Worm (Caenorhabditis elegans) whole organism, young adult: Measurements from ENCODE around the gene ifb-1.

ENCODE experiments used
- F10E7.11 ChIP-seq: sonication (generic microtip); optimal IDR thresholded peaks from 2 replicates; lab custom pipeline; 2017; ENCODE audit warnings: mild to moderate bottlenecking, missing genetic modification characterization, moderate library complexity, missing compliant biosample characterization
- F22D6.2 ChIP-seq: sonication (generic microtip); optimal IDR thresholded peaks from 2 replicates; lab custom pipeline; 2016; ENCODE audit warnings: mild to moderate bottlenecking, missing genetic modification characterization, missing compliant biosample characterization
- F52B5.7 ChIP-seq: sonication (generic microtip); optimal IDR thresholded peaks from 2 replicates; lab custom pipeline; 2016; ENCODE audit warnings: mild to moderate bottlenecking, missing genetic modification characterization, missing compliant biosample characterization
- F55B11.4 ChIP-seq: sonication (generic microtip); optimal IDR thresholded peaks from 2 replicates; lab custom pipeline; 2016; ENCODE audit warnings: missing compliant biosample characterization, missing genetic modification characterization, borderline replicate concordance; ENCODE audit not compliant: insufficient read depth
- F57A8.1 ChIP-seq: fragments of 200-800 bp; sonication (Bioruptor generic); optimal IDR thresholded peaks from 2 replicates; lab custom pipeline; 2018; ENCODE audit warnings: mild to moderate bottlenecking, missing genetic modification characterization, moderate library complexity, missing compliant biosample characterization
- T26A5.8 ChIP-seq: sonication (generic microtip); optimal IDR thresholded peaks from 2 replicates; lab custom pipeline; 2016; ENCODE audit warnings: missing genetic modification characterization, missing compliant biosample characterization
- Y53F4B.3 ChIP-seq: fragments of 200-800 bp; sonication (Bioruptor generic); IDR thresholded peaks from 2 replicates; pipeline ENCODE4 v1.3.6; 2022; ENCODE audit warnings: missing genetic modification reagents, missing genetic modification characterization, missing compliant biosample characterization
- Y56A3A.18 ChIP-seq: fragments of 200-800 bp; sonication (Bioruptor generic); IDR thresholded peaks from 2 replicates; pipeline ENCODE4 v1.3.6; 2022; ENCODE audit warnings: missing genetic modification reagents, missing genetic modification characterization, missing compliant biosample characterization
- Y67H2A.10 ChIP-seq: fragments of 200-800 bp; sonication (Bioruptor generic); conservative IDR thresholded peaks from 2 replicates; pipeline ENCODE4 v1.3.6; 2022; ENCODE audit warnings: missing genetic modification reagents, missing genetic modification characterization, missing compliant biosample characterization
- ZK185.1 ChIP-seq: sonication (generic microtip); optimal IDR thresholded peaks from 2 replicates; lab custom pipeline; 2016; ENCODE audit warnings: mild to moderate bottlenecking, missing genetic modification characterization, missing compliant biosample characterization; ENCODE audit not compliant: poor library complexity, severe bottlenecking
- aptf-3 ChIP-seq: fragments of 200-800 bp; sonication (Bioruptor generic); IDR thresholded peaks from 2 replicates; pipeline ENCODE4 v1.3.6; 2022; ENCODE audit warnings: missing genetic modification characterization, missing compliant biosample characterization
- ceh-79 ChIP-seq: sonication (generic microtip); optimal IDR thresholded peaks from 2 replicates; lab custom pipeline; 2017; ENCODE audit warnings: mild to moderate bottlenecking, missing genetic modification characterization, missing compliant biosample characterization
- chd-7 ChIP-seq: sonication (generic microtip); optimal IDR thresholded peaks from 2 replicates; lab custom pipeline; 2016; ENCODE audit warnings: mild to moderate bottlenecking, missing genetic modification characterization, moderate library complexity, missing compliant biosample characterization
- die-1 ChIP-seq: sonication (generic microtip); optimal IDR thresholded peaks from 2 replicates; lab custom pipeline; 2016; ENCODE audit warnings: missing genotype, mild to moderate bottlenecking, missing genetic modification characterization, missing compliant biosample characterization
- egl-18 ChIP-seq: fragments of 200-800 bp; sonication (Bioruptor generic); IDR thresholded peaks from 2 replicates; pipeline ENCODE4 v1.3.6; 2022; ENCODE audit warnings: missing genetic modification reagents, missing genetic modification characterization, missing compliant biosample characterization
- fkh-3 ChIP-seq: sonication (generic microtip); optimal IDR thresholded peaks from 2 replicates; lab custom pipeline; 2016; ENCODE audit warnings: mild to moderate bottlenecking, missing genetic modification characterization, missing compliant biosample characterization
- hmg-1.2 ChIP-seq: fragments of 200-800 bp; sonication (Bioruptor generic); IDR thresholded peaks from 2 replicates; pipeline ENCODE4 v1.3.6; 2022; ENCODE audit warnings: missing genetic modification reagents, missing genetic modification characterization, missing compliant biosample characterization
- hrde-1 ChIP-seq: sonication (generic microtip); optimal IDR thresholded peaks from 2 replicates; lab custom pipeline; 2016; ENCODE audit warnings: missing genetic modification characterization, mild to moderate bottlenecking, missing compliant biosample characterization, moderate library complexity, missing genotype, missing genetic modification reagents, borderline replicate concordance
- let-526 ChIP-seq: fragments of 200-800 bp; sonication (Bioruptor generic); IDR thresholded peaks from 2 replicates; pipeline ENCODE4 v1.3.6; 2022; ENCODE audit warnings: missing genetic modification reagents, missing genetic modification characterization, missing compliant biosample characterization
- lin-35 ChIP-seq, 3 experiments: fragments of 150-350 bp in 2 of 3; sonication (generic microtip) in 1 of 3; optimal IDR thresholded peaks; 2 replicates each; lab custom pipeline; 2014 to 2018; ENCODE audit warnings: missing biosample characterization in 3 of 3, missing genetic modification characterization in 3 of 3, missing genetic modification reagents in 3 of 3
- lin-40 ChIP-seq: sonication (generic microtip); optimal IDR thresholded peaks from 2 replicates; lab custom pipeline; 2016; ENCODE audit warnings: missing genetic modification characterization, mild to moderate bottlenecking, missing compliant biosample characterization, missing genotype, missing genetic modification reagents
- lin-54 ChIP-seq: fragments of 200-800 bp; sonication (Bioruptor generic); optimal IDR thresholded peaks from 2 replicates; lab custom pipeline; 2018; ENCODE audit warnings: mild to moderate bottlenecking, missing genetic modification characterization, missing compliant biosample characterization
- madf-3 ChIP-seq: fragments of 200-800 bp; sonication (Bioruptor generic); IDR thresholded peaks from 2 replicates; pipeline ENCODE4 v1.3.6; 2022; ENCODE audit warnings: missing genetic modification reagents, missing genetic modification characterization, missing compliant biosample characterization
- madf-8 ChIP-seq: fragments of 200-800 bp; sonication (Bioruptor generic); conservative IDR thresholded peaks from 2 replicates; pipeline ENCODE4 v1.3.6; 2022; ENCODE audit warnings: missing genetic modification reagents, missing genetic modification characterization, missing compliant biosample characterization
- mel-28 ChIP-seq: sonication (generic microtip); optimal IDR thresholded peaks from 2 replicates; lab custom pipeline; 2016; ENCODE audit warnings: borderline replicate concordance, mild to moderate bottlenecking, missing genetic modification characterization, missing compliant biosample characterization
- nfya-1 ChIP-seq: sonication (generic microtip); optimal IDR thresholded peaks from 2 replicates; lab custom pipeline; 2017; ENCODE audit warnings: antibody characterized with exemption, missing compliant biosample characterization, missing genetic modification characterization, borderline replicate concordance; ENCODE audit not compliant: insufficient read depth
- nfya-2 ChIP-seq: fragments of 200-800 bp; sonication (Bioruptor generic); IDR thresholded peaks from 2 replicates; pipeline ENCODE4 v1.3.6; 2022; ENCODE audit warnings: missing genetic modification reagents, missing genetic modification characterization, missing compliant biosample characterization
- nhr-120 ChIP-seq: fragments of 200-800 bp; sonication (Bioruptor generic); IDR thresholded peaks from 2 replicates; pipeline ENCODE4 v1.3.6; 2022; ENCODE audit warnings: missing genetic modification characterization, missing compliant biosample characterization
- rpc-1 ChIP-seq, 2 experiments: fragments of 150-350 bp in 1 of 2; sonication (generic microtip) in 1 of 2; optimal IDR thresholded peaks; 2 replicates each; lab custom pipeline; 2014 to 2018; ENCODE audit warnings: missing biosample characterization in 1 of 2, missing genetic modification characterization in 1 of 2, missing genetic modification reagents in 1 of 2, missing genotype in 1 of 2
- snpc-1.1 ChIP-seq: sonication (generic microtip); optimal IDR thresholded peaks from 2 replicates; lab custom pipeline; 2017; ENCODE audit warnings: missing genetic modification characterization, mild to moderate bottlenecking, missing compliant biosample characterization, antibody characterized with exemption, moderate library complexity, missing genotype, missing genetic modification reagents; ENCODE audit not compliant: insufficient read depth
- tbx-9 ChIP-seq: sonication (generic microtip); optimal IDR thresholded peaks from 2 replicates; lab custom pipeline; 2016; ENCODE audit warnings: borderline replicate concordance, missing genetic modification characterization, inconsistent platforms, missing compliant biosample characterization
- tlf-1 ChIP-seq: fragments of 200-800 bp; sonication (Bioruptor generic); optimal IDR thresholded peaks from 2 replicates; lab custom pipeline; 2018; ENCODE audit warnings: mild to moderate bottlenecking, missing genetic modification characterization, missing compliant biosample characterization
- xnd-1 ChIP-seq: sonication (generic microtip); optimal IDR thresholded peaks from 2 replicates; lab custom pipeline; 2016; ENCODE audit warnings: missing genotype, missing genetic modification reagents, missing genetic modification characterization, missing compliant biosample characterization
- zim-3 ChIP-seq: sonication (generic microtip); optimal IDR thresholded peaks from 2 replicates; lab custom pipeline; 2017; ENCODE audit warnings: mild to moderate bottlenecking, missing genetic modification characterization, moderate library complexity, missing compliant biosample characterization
- ztf-26 ChIP-seq: sonication (generic microtip); optimal IDR thresholded peaks from 2 replicates; lab custom pipeline; 2017; ENCODE audit warnings: missing genetic modification characterization, missing compliant biosample characterization
- ztf-3 ChIP-seq: fragments of 200-800 bp; sonication (Bioruptor generic); optimal IDR thresholded peaks from 2 replicates; lab custom pipeline; 2018; ENCODE audit warnings: mild to moderate bottlenecking, missing genetic modification characterization, missing compliant biosample characterization

Gene ifb-1

DNA sequence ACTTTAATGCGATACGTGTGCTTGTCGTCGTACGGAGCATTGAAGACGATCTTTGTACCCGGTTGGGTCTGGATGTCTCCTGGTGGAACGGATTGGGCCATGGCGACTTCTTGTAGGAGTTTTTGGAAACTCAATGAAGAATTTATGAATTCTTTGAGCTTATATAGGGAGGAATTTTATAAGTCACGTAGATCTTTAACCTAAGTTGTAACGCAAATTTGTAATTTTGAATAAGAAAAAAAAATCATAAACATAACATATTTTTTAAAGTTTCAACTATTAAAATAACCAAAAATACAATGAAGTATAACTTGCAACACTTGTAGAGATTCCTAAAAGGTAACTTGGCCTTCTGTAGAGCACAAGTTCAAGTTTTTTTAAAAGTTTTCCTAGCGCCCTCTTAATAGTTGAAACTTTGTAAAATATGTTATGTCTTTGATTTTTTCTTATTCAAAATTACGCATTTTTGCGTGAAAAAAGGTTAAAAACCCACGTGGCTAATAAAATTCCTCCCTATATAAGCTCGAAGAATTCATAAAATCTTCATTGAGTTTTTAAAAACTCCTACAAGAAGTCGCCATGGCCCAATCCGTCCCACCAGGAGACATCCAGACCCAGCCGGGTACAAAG lies 32.0 kb downstream of the ifb-1 start, which contains the start of the genes msp-63 and msp-142:
Gene msp-63 (minus strand): TSS at position 101 of the 630 bp plus-strand sequence.
Gene msp-142 (plus strand): TSS at position 580 of the 630 bp plus-strand sequence.
- TF ChIP-seq Y53F4B.3 (GFP tag; lab: Robert Waterston, UW) = no peak
- no peak for TF ChIP-seq F57A8.1
- no peak for TF ChIP-seq ztf-26 (tag; lab: Kevin White, UChicago)
- TF ChIP-seq lin-54 (GFP tag; lab: Kevin White, UChicago) = no peak
- no peak for TF ChIP-seq F10E7.11 (tag; lab: Kevin White, UChicago)
- no peak for TF ChIP-seq mel-28 (tag; lab: Kevin White, UChicago)
- no peak for TF ChIP-seq xnd-1 (tag; lab: Kevin White, UChicago)
- TF ChIP-seq lin-35 (GFP tag; optimal IDR thresholded peaks at IDR 0.05; lab: Kevin White, UChicago) = no peak
- no peak for TF ChIP-seq nfya-2
- no peak for TF ChIP-seq zim-3 (tag; lab: Kevin White, UChicago)
- TF ChIP-seq snpc-1.1 = no peak
- TF ChIP-seq let-526 (GFP tag; lab: Robert Waterston, UW) = no peak
- no peak for TF ChIP-seq nfya-1 (tag; lab: Kevin White, UChicago)
- no peak for TF ChIP-seq hrde-1
- TF ChIP-seq ztf-3 (GFP tag; lab: Kevin White, UChicago) = no peak
- no peak for TF ChIP-seq hmg-1.2 (GFP tag; lab: Robert Waterston, UW)
- TF ChIP-seq, all 124 proteins: peak for 0

DNA sequence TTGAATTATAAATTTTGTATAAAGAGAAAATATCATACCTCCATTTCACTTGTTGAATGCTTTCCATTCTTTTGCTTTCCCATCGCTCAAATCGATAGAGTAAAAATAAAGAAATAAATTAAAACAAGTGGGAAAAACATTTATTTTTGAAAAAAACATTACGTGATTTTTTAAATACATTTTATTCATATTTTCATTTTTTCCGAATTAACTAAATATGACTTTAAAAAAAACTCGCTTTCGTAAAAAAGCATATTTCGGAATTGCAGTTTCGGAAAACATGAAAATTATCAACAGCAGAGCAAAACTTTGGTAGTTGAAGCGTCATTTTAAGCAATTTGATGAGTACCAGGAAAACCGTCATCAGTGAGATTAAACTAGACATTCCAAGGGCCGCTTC lies 34.1 kb downstream of the ifb-1 start, which contains the start of gene K05F1.8:
Gene K05F1.8 (minus strand): TSS at position 101 of the 400 bp plus-strand sequence.
- TF ChIP-seq Y56A3A.18 (no peak), chd-7 (no peak), egl-18 (no peak), T26A5.8 (tag; lab: Kevin White, UChicago) (no peak), lin-40 (tag; lab: Kevin White, UChicago) (no peak), tlf-1 (GFP tag; lab: Kevin White, UChicago) (no peak), F55B11.4 (tag; lab: Kevin White, UChicago) (no peak), ceh-79 (tag; lab: Kevin White, UChicago) (no peak), F22D6.2 (tag; lab: Kevin White, UChicago) (no peak), F52B5.7 (tag; lab: Kevin White, UChicago) (no peak)

DNA sequence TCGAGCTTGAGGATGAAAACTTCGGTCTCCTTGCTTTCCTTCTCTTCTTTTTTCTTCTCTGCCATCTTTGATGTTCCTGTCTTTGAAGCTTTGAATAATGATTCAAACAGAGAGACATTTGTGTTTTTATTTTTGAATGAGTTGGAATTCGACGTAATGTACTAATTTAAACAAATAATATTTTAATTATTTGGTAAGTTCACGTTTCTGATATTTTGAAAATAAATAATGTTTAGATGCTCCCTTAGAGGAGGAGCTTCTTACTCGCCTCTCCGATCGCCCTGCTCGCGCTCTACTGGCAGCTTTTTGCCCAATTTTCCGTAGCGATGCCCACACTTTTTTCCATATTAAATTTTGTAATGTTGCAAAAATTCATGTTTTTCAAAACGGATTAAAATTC lies 35.7 kb downstream of the ifb-1 start, which contains the start of the genes K05F1.9 and K05F1.1:
Gene K05F1.9 (minus strand): TSS at position 101 of the 400 bp plus-strand sequence.
Gene K05F1.1 (plus strand): TSS at position 308 of the 400 bp plus-strand sequence.
- TF ChIP-seq madf-8 (GFP tag; lab: Robert Waterston, UW) (no peak), Y67H2A.10 (no peak), rpc-1 (optimal IDR thresholded peaks at IDR 0.05; lab: Kevin White, UChicago) (no peak), rpc-1 (tag; optimal IDR thresholded peaks at IDR 0.05; lab: Kevin White, UChicago) (no peak), madf-3 (GFP tag; lab: Robert Waterston, UW) (no peak), fkh-3 (no peak), nhr-120 (GFP tag; lab: Robert Waterston, UW) (no peak), tbx-9 (tag; lab: Kevin White, UChicago) (no peak), die-1 (no peak), aptf-3 (GFP tag; lab: Robert Waterston, UW) (no peak), ZK185.1 (tag; lab: Kevin White, UChicago) (no peak)
